Worm (Caenorhabditis elegans) whole organism, late embryonic: Measurements from ENCODE around the gene T05A7.3.

Experiments
- C38D4.7 ChIP-seq: fragments of 200-800 bp; sonication (Bioruptor generic); optimal IDR thresholded peaks from 2 replicates; lab custom pipeline; 2018; ENCODE audit warnings: mild to moderate bottlenecking, missing genetic modification characterization, moderate library complexity, missing compliant biosample characterization
- K02D7.2 ChIP-seq: sonication (generic microtip); optimal IDR thresholded peaks from 2 replicates; lab custom pipeline; 2017; ENCODE audit warnings: mild to moderate bottlenecking, missing genetic modification characterization, missing compliant biosample characterization
- T23F11.4 ChIP-seq: fragments of 200-800 bp; sonication (Bioruptor generic); optimal IDR thresholded peaks from 2 replicates; lab custom pipeline; 2018; ENCODE audit warnings: mild to moderate bottlenecking, missing genetic modification characterization, missing compliant biosample characterization
- ahr-1 ChIP-seq: sonication (generic microtip); optimal IDR thresholded peaks from 2 replicates; lab custom pipeline; 2016; ENCODE audit warnings: missing genetic modification characterization, missing compliant biosample characterization
- ama-1 ChIP-seq: fragments of 150-350 bp; optimal IDR thresholded peaks from 2 replicates; lab custom pipeline; 2014
- ceh-14 ChIP-seq: sonication (generic microtip); optimal IDR thresholded peaks from 2 replicates; lab custom pipeline; 2016; ENCODE audit warnings: missing genotype, missing genetic modification characterization, missing compliant biosample characterization
- ceh-18 ChIP-seq: sonication (generic microtip); optimal IDR thresholded peaks from 2 replicates; lab custom pipeline; 2016; ENCODE audit warnings: missing genetic modification characterization, missing compliant biosample characterization
- ceh-19 ChIP-seq: fragments of 200-800 bp; sonication (Bioruptor generic); optimal IDR thresholded peaks from 2 replicates; lab custom pipeline; 2018; ENCODE audit warnings: mild to moderate bottlenecking, missing genetic modification characterization, missing compliant biosample characterization
- ceh-2 ChIP-seq: sonication (generic microtip); optimal IDR thresholded peaks from 2 replicates; lab custom pipeline; 2016; ENCODE audit warnings: missing genotype, missing genetic modification characterization, missing compliant biosample characterization
- ceh-22 ChIP-seq: sonication (generic microtip); optimal IDR thresholded peaks from 2 replicates; lab custom pipeline; 2017; ENCODE audit warnings: missing biosample characterization, missing genetic modification characterization
- ceh-24 ChIP-seq: sonication (generic microtip); optimal IDR thresholded peaks from 2 replicates; lab custom pipeline; 2016; ENCODE audit warnings: mild to moderate bottlenecking, missing genetic modification characterization, missing compliant biosample characterization
- ceh-30 ChIP-seq: fragments of 150-350 bp; optimal IDR thresholded peaks from 2 replicates; lab custom pipeline; 2014; ENCODE audit warnings: missing biosample characterization, missing genetic modification characterization
- ceh-31 ChIP-seq: sonication (generic microtip); optimal IDR thresholded peaks from 2 replicates; lab custom pipeline; 2016; ENCODE audit warnings: missing genetic modification characterization, missing compliant biosample characterization
- ceh-6 ChIP-seq: fragments of 200-800 bp; sonication (Bioruptor generic); optimal IDR thresholded peaks from 2 replicates; lab custom pipeline; 2018; ENCODE audit warnings: mild to moderate bottlenecking, missing genetic modification characterization, missing compliant biosample characterization
- ceh-9 ChIP-seq: sonication (generic microtip); optimal IDR thresholded peaks from 2 replicates; lab custom pipeline; 2016; ENCODE audit warnings: mild to moderate bottlenecking, missing genetic modification characterization, inconsistent platforms, missing compliant biosample characterization
- che-1 ChIP-seq: sonication (generic microtip); optimal IDR thresholded peaks from 2 replicates; lab custom pipeline; 2016; ENCODE audit warnings: mild to moderate bottlenecking, missing genetic modification characterization, missing compliant biosample characterization
- dmd-4 ChIP-seq: sonication (generic microtip); optimal IDR thresholded peaks from 2 replicates; lab custom pipeline; 2016; ENCODE audit warnings: borderline replicate concordance, missing genetic modification characterization, missing compliant biosample characterization
- elt-4 ChIP-seq: sonication (generic microtip); optimal IDR thresholded peaks from 2 replicates; lab custom pipeline; 2016; ENCODE audit warnings: missing genetic modification characterization, missing compliant biosample characterization
- ets-4 ChIP-seq: sonication (generic microtip); optimal IDR thresholded peaks from 2 replicates; lab custom pipeline; 2016; ENCODE audit warnings: missing genetic modification characterization, missing compliant biosample characterization
- fax-1 ChIP-seq: sonication (generic microtip); optimal IDR thresholded peaks from 2 replicates; lab custom pipeline; 2016; ENCODE audit warnings: missing genotype, missing genetic modification characterization, missing compliant biosample characterization
- fkh-10 ChIP-seq: fragments of 150-350 bp; optimal IDR thresholded peaks from 2 replicates; lab custom pipeline; 2014; ENCODE audit warnings: missing biosample characterization, missing genetic modification reagents, missing genetic modification characterization
- fkh-6 ChIP-seq: sonication (generic microtip); optimal IDR thresholded peaks from 2 replicates; lab custom pipeline; 2016; ENCODE audit warnings: missing genetic modification characterization, missing compliant biosample characterization
- gmeb-2 ChIP-seq: sonication (generic microtip); optimal IDR thresholded peaks from 2 replicates; lab custom pipeline; 2016; ENCODE audit warnings: missing genetic modification characterization, inconsistent platforms, missing compliant biosample characterization
- hlh-13 ChIP-seq: fragments of 200-800 bp; sonication (Bioruptor generic); optimal IDR thresholded peaks from 2 replicates; lab custom pipeline; 2018; ENCODE audit warnings: mild to moderate bottlenecking, missing genetic modification characterization, missing compliant biosample characterization
- hlh-6 ChIP-seq: sonication (generic microtip); optimal IDR thresholded peaks from 2 replicates; lab custom pipeline; 2016; ENCODE audit warnings: missing genotype, missing genetic modification characterization, missing compliant biosample characterization
- lim-6 ChIP-seq: sonication (generic microtip); optimal IDR thresholded peaks from 2 replicates; lab custom pipeline; 2016; ENCODE audit warnings: missing genetic modification characterization, missing compliant biosample characterization
- lin-11 ChIP-seq: fragments of 200-800 bp; sonication (Bioruptor generic); optimal IDR thresholded peaks from 2 replicates; lab custom pipeline; 2018; ENCODE audit warnings: mild to moderate bottlenecking, missing genetic modification characterization, missing compliant biosample characterization
- nfya-1 ChIP-seq: sonication (generic microtip); optimal IDR thresholded peaks from 2 replicates; lab custom pipeline; 2017; ENCODE audit warnings: missing genetic modification characterization, mild to moderate bottlenecking, missing compliant biosample characterization, antibody characterized with exemption, moderate library complexity
- pat-9 ChIP-seq: fragments of 200-800 bp; sonication (Bioruptor generic); optimal IDR thresholded peaks from 2 replicates; lab custom pipeline; 2018; ENCODE audit warnings: mild to moderate bottlenecking, missing genetic modification characterization, moderate library complexity, missing compliant biosample characterization
- pax-1 ChIP-seq: fragments of 150-350 bp; optimal IDR thresholded peaks from 2 replicates; lab custom pipeline; 2014; ENCODE audit warnings: missing biosample characterization, missing genetic modification characterization
- pha-4 ChIP-seq: fragments of 150-350 bp; optimal IDR thresholded peaks from 2 replicates; lab custom pipeline; 2018; ENCODE audit warnings: missing biosample characterization, missing genetic modification reagents, missing genetic modification characterization
- pqm-1 ChIP-seq: sonication (generic microtip); optimal IDR thresholded peaks from 2 replicates; lab custom pipeline; 2016; ENCODE audit warnings: missing genetic modification characterization, missing compliant biosample characterization
- sox-2 ChIP-seq: fragments of 200-800 bp; sonication (Bioruptor generic); IDR thresholded peaks from 2 replicates; pipeline ENCODE4 v1.3.6; 2022; ENCODE audit warnings: missing genetic modification reagents, missing genetic modification characterization, missing compliant biosample characterization
- sox-4 ChIP-seq: sonication (generic microtip); optimal IDR thresholded peaks from 2 replicates; lab custom pipeline; 2017; ENCODE audit warnings: mild to moderate bottlenecking, missing genetic modification characterization, inconsistent platforms, missing compliant biosample characterization
- syd-9 ChIP-seq: sonication (generic microtip); optimal IDR thresholded peaks from 2 replicates; lab custom pipeline; 2016; ENCODE audit warnings: mild to moderate bottlenecking, missing genetic modification characterization, moderate library complexity, missing compliant biosample characterization
- tbx-7 ChIP-seq: sonication (generic microtip); optimal IDR thresholded peaks from 2 replicates; lab custom pipeline; 2016; ENCODE audit warnings: missing genotype, missing genetic modification characterization, missing compliant biosample characterization
- unc-3 ChIP-seq, 2 experiments: fragments of 200-800 bp in 1 of 2; sonication (Bioruptor generic) in 1 of 2; sonication (generic microtip) in 1 of 2; conservative IDR thresholded peaks in 1 of 2; optimal IDR thresholded peaks in 1 of 2; 2 replicates each; pipeline versions ENCODE4 v1.3.6 to Lab custom; 2016 to 2022; ENCODE audit warnings: missing compliant biosample characterization in 2 of 2, missing genetic modification characterization in 2 of 2, missing genetic modification reagents in 1 of 2
- unc-55 ChIP-seq: sonication (generic microtip); optimal IDR thresholded peaks from 2 replicates; lab custom pipeline; 2017; ENCODE audit warnings: missing biosample characterization, missing genetic modification reagents, missing genetic modification characterization

T05A7.3 gene

ce11 chrII:4661278-4661677, 14.3 kb upstream of the T05A7.3 start, which contains the start of gene T05A7.13:
Gene T05A7.13 (minus strand): TSS chrII:4661378.
- TF ChIP-seq fax-1 (tag; lab: Kevin White, UChicago): no peak
- TF ChIP-seq sox-2: no peak
- no peak for TF ChIP-seq ceh-2 (tag; lab: Kevin White, UChicago)
- no peak for TF ChIP-seq ceh-30 (tag; lab: Kevin White, UChicago)
- TF ChIP-seq pqm-1 (tag; lab: Kevin White, UChicago): no peak
- TF ChIP-seq T23F11.4 (GFP tag; lab: Kevin White, UChicago): no peak
- TF ChIP-seq tbx-7 (tag; lab: Kevin White, UChicago): no peak
- TF ChIP-seq unc-55 (GFP tag; lab: Kevin White, UChicago): no peak
- no peak for TF ChIP-seq ahr-1 (tag; lab: Kevin White, UChicago)
- no peak for TF ChIP-seq pat-9 (tag; lab: Kevin White, UChicago)
- no peak for TF ChIP-seq dmd-4 (tag; lab: Kevin White, UChicago)
- TF ChIP-seq pax-1 (tag; lab: Kevin White, UChicago): no peak
- no peak for TF ChIP-seq gmeb-2 (tag; lab: Kevin White, UChicago)
- TF ChIP-seq lin-11: no peak
- no peak for TF ChIP-seq hlh-13
- TF ChIP-seq che-1 (tag; lab: Kevin White, UChicago): no peak
- no peak for TF ChIP-seq ets-4 (tag; lab: Kevin White, UChicago)
- no peak for TF ChIP-seq lim-6 (tag; lab: Kevin White, UChicago)

- TF ChIP-seq nfya-1: no peak
- TF ChIP-seq elt-4 (tag; lab: Kevin White, UChicago): no peak
- no peak for TF ChIP-seq ceh-22
- TF ChIP-seq ceh-18 (tag; lab: Kevin White, UChicago): no peak
- TF ChIP-seq lim-6 (tag; lab: Kevin White, UChicago): no peak
- TF ChIP-seq ceh-14: no peak
- TF ChIP-seq C38D4.7 (GFP tag; lab: Kevin White, UChicago): no peak
- TF ChIP-seq ceh-9 (tag; lab: Kevin White, UChicago): no peak
- TF ChIP-seq unc-3 (GFP tag; conservative IDR thresholded peaks at IDR 0.05; lab: Robert Waterston, UW): no peak
- no peak for TF ChIP-seq unc-3 (tag; optimal IDR thresholded peaks at IDR 0.05; lab: Kevin White, UChicago)
- no peak for TF ChIP-seq unc-55 (GFP tag; lab: Kevin White, UChicago)
- no peak for TF ChIP-seq tbx-7 (tag; lab: Kevin White, UChicago)
- no peak for TF ChIP-seq fkh-6 (tag; lab: Kevin White, UChicago)
- TF ChIP-seq ceh-31 (tag; lab: Kevin White, UChicago): no peak
- no peak for TF ChIP-seq pqm-1 (tag; lab: Kevin White, UChicago)
- TF ChIP-seq fkh-10: no peak
- no peak for TF ChIP-seq dmd-4 (tag; lab: Kevin White, UChicago)
- TF ChIP-seq ceh-6 (GFP tag; lab: Kevin White, UChicago): no peak
- no peak for TF ChIP-seq ceh-19 (GFP tag; lab: Kevin White, UChicago)
- no peak for TF ChIP-seq K02D7.2 (tag; lab: Kevin White, UChicago)
- no peak for TF ChIP-seq sox-2
These were observed 12.4 kb upstream of the T05A7.3 start, which contains the start of gene T05A7.12 for ce11 chrII:4663186-4663585. Gene T05A7.12 (minus strand): TSS chrII:4663286.

- TF ChIP-seq ama-1 (lab: Kevin White, UChicago) (no peak), pha-4 (tag; lab: Kevin White, UChicago) (no peak), pqm-1 (tag; lab: Kevin White, UChicago) (no peak), C38D4.7 (GFP tag; lab: Kevin White, UChicago) (no peak), syd-9 (no peak), elt-4 (tag; lab: Kevin White, UChicago) (no peak)
These were observed 10.2 kb upstream of the T05A7.3 start, which contains the start of gene T05A7.11 for ce11 chrII:4665359-4665758. Gene T05A7.11 (minus strand): TSS chrII:4665459.

ce11 chrII:4667572-4667971, 8.0 kb upstream of the T05A7.3 start, which contains the start of gene fut-5:
Gene fut-5 (minus strand): TSS chrII:4667672.
- TF ChIP-seq sox-4: no peak
- no peak for TF ChIP-seq ceh-31 (tag; lab: Kevin White, UChicago)
- TF ChIP-seq ceh-24: no peak
- TF ChIP-seq ceh-2 (tag; lab: Kevin White, UChicago): no peak
- no peak for TF ChIP-seq hlh-13
- TF ChIP-seq ets-4 (tag; lab: Kevin White, UChicago): no peak
- no peak for TF ChIP-seq fkh-10
- no peak for TF ChIP-seq hlh-6 (tag; lab: Kevin White, UChicago)
- TF ChIP-seq ceh-18 (tag; lab: Kevin White, UChicago): no peak
- no peak for TF ChIP-seq unc-3 (GFP tag; conservative IDR thresholded peaks at IDR 0.05; lab: Robert Waterston, UW)
- no peak for TF ChIP-seq unc-3 (tag; optimal IDR thresholded peaks at IDR 0.05; lab: Kevin White, UChicago)
- TF ChIP-seq fax-1 (tag; lab: Kevin White, UChicago): no peak
- TF ChIP-seq dmd-4 (tag; lab: Kevin White, UChicago): no peak
